Worm (Caenorhabditis elegans): ENCODE data around the gene taf-11.3.

The taf-11.3 gene

DNA sequence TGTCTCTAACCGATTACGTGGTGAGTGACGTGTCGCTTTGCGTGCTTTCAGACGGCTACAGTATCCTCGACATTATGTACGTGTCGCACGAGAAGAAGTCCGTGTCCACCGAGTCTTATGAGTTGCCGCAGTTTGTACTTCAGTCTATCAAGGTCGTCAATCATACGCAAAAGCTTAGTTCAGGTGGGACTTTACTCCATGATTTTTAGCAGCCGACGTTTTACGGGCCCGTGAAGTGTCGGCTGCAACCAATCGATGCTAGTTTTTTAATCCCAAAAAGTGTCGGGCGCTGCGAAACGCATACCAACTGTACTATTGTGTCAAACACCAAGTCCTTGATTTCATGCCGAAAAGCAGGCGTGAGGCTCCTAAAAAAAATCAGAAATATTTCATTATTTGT, 19.8 kb upstream of the taf-11.3 start:
- TF ChIP-seq tbx-8 (GFP tag; optimal IDR thresholded peaks at IDR 0.05) (no peak), lin-13 (tag; optimal IDR thresholded peaks at IDR 0.05) (no peak), unc-120 (tag; optimal IDR thresholded peaks at IDR 0.05; ENCODE audit: poor library complexity, severe bottlenecking) (no peak), M03D4.4 (tag; optimal IDR thresholded peaks at IDR 0.05) (no peak), sptf-1 (tag; optimal IDR thresholded peaks at IDR 0.05) (no peak)

DNA sequence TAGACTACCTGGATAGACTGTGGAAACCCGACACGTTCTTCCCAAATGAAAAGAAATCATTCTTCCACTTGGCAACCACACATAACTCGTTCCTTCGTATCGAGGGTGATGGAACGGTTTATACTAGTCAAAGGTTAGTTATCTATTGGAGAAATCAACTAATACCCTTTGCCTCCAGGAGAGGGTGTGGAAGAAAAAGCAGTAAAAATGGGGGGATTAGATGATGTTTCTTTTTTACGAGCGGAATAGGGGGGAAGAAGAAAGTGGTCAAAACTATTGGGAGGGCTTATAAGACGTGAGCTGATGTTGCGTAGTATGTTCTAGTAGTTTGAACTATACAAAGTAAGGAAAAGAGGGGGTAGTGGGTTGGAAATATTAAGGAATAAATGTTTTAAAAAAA, 18.0 kb upstream of the taf-11.3 start:
- no peak for TF ChIP-seq elt-3 (tag; optimal IDR thresholded peaks at IDR 0.05)
- no peak for TF ChIP-seq ztf-11 (tag; optimal IDR thresholded peaks at IDR 0.05)
- TF ChIP-seq ceh-83 (GFP tag; optimal IDR thresholded peaks at IDR 0.05): no peak
- TF ChIP-seq mep-1 (tag; optimal IDR thresholded peaks at IDR 0.05): no peak
- TF ChIP-seq unc-39 (tag; optimal IDR thresholded peaks at IDR 0.05): no peak
- TF ChIP-seq sptf-1 (tag; optimal IDR thresholded peaks at IDR 0.05): no peak
- TF ChIP-seq cnd-1 (tag; optimal IDR thresholded peaks at IDR 0.05): no peak
- TF ChIP-seq lin-13 (tag; optimal IDR thresholded peaks at IDR 0.05): no peak
- no peak for TF ChIP-seq drap-1 (GFP tag; optimal IDR thresholded peaks at IDR 0.05)
- no peak for TF ChIP-seq lsy-2 (tag; optimal IDR thresholded peaks at IDR 0.05)
- no peak for TF ChIP-seq nhr-237 (tag; optimal IDR thresholded peaks at IDR 0.05)
- TF ChIP-seq zip-8 (tag; optimal IDR thresholded peaks at IDR 0.05): no peak
- no peak for TF ChIP-seq nhr-76 (tag; optimal IDR thresholded peaks at IDR 0.05)

DNA sequence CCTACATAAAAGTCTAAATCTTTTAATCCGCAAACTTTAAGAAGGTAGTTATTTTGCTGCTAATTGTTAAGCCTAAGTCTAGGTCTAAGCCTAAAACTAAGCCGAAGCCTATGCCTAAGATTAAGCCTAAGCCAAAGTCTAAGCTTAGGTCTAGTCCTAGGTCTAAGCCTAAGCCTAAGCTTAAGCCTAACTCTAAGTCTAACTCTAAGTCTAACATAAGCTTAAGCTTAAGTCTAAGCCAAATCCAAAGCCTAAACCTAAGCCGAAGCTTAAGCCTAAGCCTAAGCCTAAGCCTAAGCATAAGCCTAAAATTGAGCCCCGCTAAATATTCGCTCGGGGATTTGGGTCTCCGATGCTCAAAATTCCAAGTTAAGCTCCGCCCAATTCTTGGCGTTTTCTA, 16.2 kb upstream of the taf-11.3 start:
- TF ChIP-seq unc-39 (tag; optimal IDR thresholded peaks at IDR 0.05) (no peak), nhr-28 (tag; optimal IDR thresholded peaks at IDR 0.05) (no peak), nhr-237 (tag; optimal IDR thresholded peaks at IDR 0.05) (no peak), ceh-83 (GFP tag; optimal IDR thresholded peaks at IDR 0.05) (no peak), mab-5 (tag; optimal IDR thresholded peaks at IDR 0.05) (no peak), lsy-2 (tag; optimal IDR thresholded peaks at IDR 0.05) (no peak), mls-2 (tag; optimal IDR thresholded peaks at IDR 0.05) (no peak), pha-4 (tag; optimal IDR thresholded peaks at IDR 0.05) (no peak), cnd-1 (tag; optimal IDR thresholded peaks at IDR 0.05) (no peak), elt-3 (tag; optimal IDR thresholded peaks at IDR 0.05) (no peak), blmp-1 (tag; optimal IDR thresholded peaks at IDR 0.05) (no peak), drap-1 (GFP tag; optimal IDR thresholded peaks at IDR 0.05) (no peak), unc-120 (tag; optimal IDR thresholded peaks at IDR 0.05; ENCODE audit: poor library complexity, severe bottlenecking) (no peak), ceh-43 (GFP tag; optimal IDR thresholded peaks at IDR 0.05) (no peak)

DNA sequence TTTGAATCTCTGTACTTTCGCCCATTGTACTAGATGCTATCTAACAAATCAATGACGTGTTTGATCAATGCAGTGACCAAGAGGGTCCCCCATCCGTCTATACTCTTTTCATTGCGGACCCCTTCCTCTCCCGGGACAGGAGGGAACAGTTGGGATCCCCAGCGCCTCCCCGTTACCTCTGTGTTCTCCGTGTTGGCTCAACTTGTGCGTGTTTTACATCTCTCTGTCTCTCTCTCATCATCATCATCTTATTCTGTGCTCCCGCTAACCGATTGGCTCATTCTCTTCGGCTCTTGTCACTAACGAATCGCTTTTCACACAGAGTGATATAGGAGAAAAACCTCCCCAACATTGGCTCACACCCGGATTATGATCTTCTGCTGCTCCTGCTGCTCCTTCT, 15.5 kb upstream of the taf-11.3 start, which contains the start of gene unc-49:
TSS of gene unc-49 (plus strand) at position 240 of the 400 bp plus-strand sequence.
- TF ChIP-seq nhr-237 (tag; optimal IDR thresholded peaks at IDR 0.05) (no peak), sptf-1 (tag; optimal IDR thresholded peaks at IDR 0.05) (no peak), drap-1 (GFP tag; optimal IDR thresholded peaks at IDR 0.05) (no peak), mls-2 (tag; optimal IDR thresholded peaks at IDR 0.05) (no peak), hlh-1 (tag; optimal IDR thresholded peaks at IDR 0.05) (peak; percentile 62), snpc-4 (tag; optimal IDR thresholded peaks at IDR 0.05) (no peak), ceh-43 (GFP tag; optimal IDR thresholded peaks at IDR 0.05) (no peak), sem-2 (GFP tag; optimal IDR thresholded peaks at IDR 0.05) (no peak), nhr-2 (tag; optimal IDR thresholded peaks at IDR 0.05) (no peak), elt-3 (tag; optimal IDR thresholded peaks at IDR 0.05) (no peak), unc-120 (tag; optimal IDR thresholded peaks at IDR 0.05; ENCODE audit: poor library complexity, severe bottlenecking) (peak; percentile 47), unc-62 (GFP tag; optimal IDR thresholded peaks at IDR 0.05) (peak; percentile 22), lsy-2 (tag; optimal IDR thresholded peaks at IDR 0.05) (no peak), ceh-39 (tag; optimal IDR thresholded peaks at IDR 0.05) (no peak), mab-5 (tag; optimal IDR thresholded peaks at IDR 0.05) (no peak), M03D4.4 (tag; optimal IDR thresholded peaks at IDR 0.05) (no peak), blmp-1 (tag; optimal IDR thresholded peaks at IDR 0.05) (no peak), ham-2 (GFP tag; optimal IDR thresholded peaks at IDR 0.05) (no peak), nhr-28 (tag; optimal IDR thresholded peaks at IDR 0.05) (no peak), nhr-12 (tag; optimal IDR thresholded peaks at IDR 0.05) (no peak)

DNA sequence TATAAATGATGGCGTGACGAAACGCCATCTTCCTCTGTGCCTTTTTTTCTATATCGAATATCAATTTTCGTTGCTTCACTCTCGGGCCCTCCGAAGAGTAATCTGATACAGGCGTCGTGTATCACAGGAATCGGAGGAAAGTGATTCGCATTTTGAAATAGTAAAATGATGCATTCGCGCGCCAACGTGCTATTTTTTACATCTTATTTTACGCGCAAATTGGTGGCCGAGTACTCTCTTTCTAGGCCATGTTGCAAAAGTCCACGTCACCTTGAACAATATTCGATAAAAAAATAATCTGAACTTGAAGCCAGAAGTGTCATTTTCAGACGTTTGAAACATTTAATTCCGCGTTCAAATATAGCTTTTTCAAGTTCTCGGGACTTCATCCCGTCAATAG, 14.6 kb upstream of the taf-11.3 start:
- TF ChIP-seq nhr-2 (tag; optimal IDR thresholded peaks at IDR 0.05) (no peak), mep-1 (tag; optimal IDR thresholded peaks at IDR 0.05) (no peak), zip-8 (tag; optimal IDR thresholded peaks at IDR 0.05) (no peak), nhr-237 (tag; optimal IDR thresholded peaks at IDR 0.05) (no peak), ztf-11 (tag; optimal IDR thresholded peaks at IDR 0.05) (no peak), unc-120 (tag; optimal IDR thresholded peaks at IDR 0.05; ENCODE audit: poor library complexity, severe bottlenecking) (no peak), nhr-12 (tag; optimal IDR thresholded peaks at IDR 0.05) (no peak), elt-1 (tag; optimal IDR thresholded peaks at IDR 0.05; ENCODE audit: borderline replicate concordance, insufficient read depth) (no peak), unc-39 (tag; optimal IDR thresholded peaks at IDR 0.05) (no peak), pha-4 (tag; optimal IDR thresholded peaks at IDR 0.05) (no peak), mab-5 (tag; optimal IDR thresholded peaks at IDR 0.05) (no peak), ceh-83 (GFP tag; optimal IDR thresholded peaks at IDR 0.05) (no peak)

All from whole organism, mixed stage, embryonic.